Fruit fly (Drosophila melanogaster) whole organism, adult: ENCODE data around the gene CG17780.

Source experiments
- CG11617 ChIP-seq: fragments of 200-800 bp; sonication (Bioruptor generic); optimal IDR thresholded peaks from 2 replicates; lab custom pipeline; 2017; ENCODE audit warnings: mild to moderate bottlenecking, missing biosample characterization, missing genetic modification reagents, missing genetic modification characterization
- CG12768 ChIP-seq: fragments of 200-800 bp; sonication (Bioruptor generic); optimal IDR thresholded peaks from 2 replicates; lab custom pipeline; 2017; ENCODE audit warnings: missing biosample characterization, missing genetic modification characterization, mild to moderate bottlenecking, moderate library complexity, missing genetic modification reagents
- CG14711 ChIP-seq: fragments of 200-800 bp; sonication (Bioruptor generic); optimal IDR thresholded peaks from 2 replicates; lab custom pipeline; 2018; ENCODE audit warnings: missing biosample characterization, mild to moderate bottlenecking, missing genetic modification characterization, moderate library complexity
- CG1620 ChIP-seq: fragments of 200-800 bp; sonication (Bioruptor generic); optimal IDR thresholded peaks from 2 replicates; lab custom pipeline; 2016; ENCODE audit warnings: missing biosample characterization, missing genetic modification characterization
- CG33017 ChIP-seq: fragments of 200-800 bp; sonication (Bioruptor generic); optimal IDR thresholded peaks from 2 replicates; lab custom pipeline; 2018; ENCODE audit warnings: missing biosample characterization, mild to moderate bottlenecking, missing genetic modification characterization, moderate library complexity
- CG5204 ChIP-seq: fragments of 200-800 bp; sonication (Bioruptor generic); optimal IDR thresholded peaks from 2 replicates; lab custom pipeline; 2016; ENCODE audit warnings: missing biosample characterization, missing genetic modification characterization
- CG7045 ChIP-seq: fragments of 200-800 bp; sonication (Bioruptor generic); optimal IDR thresholded peaks from 2 replicates; lab custom pipeline; 2017; ENCODE audit warnings: missing biosample characterization, mild to moderate bottlenecking, missing genetic modification characterization
- CG7101 ChIP-seq: fragments of 200-800 bp; sonication (Bioruptor generic); optimal IDR thresholded peaks from 2 replicates; lab custom pipeline; 2018; ENCODE audit warnings: missing biosample characterization, mild to moderate bottlenecking, missing genetic modification characterization, moderate library complexity
- Clk ChIP-seq: fragments of 200-800 bp; sonication (Bioruptor generic); optimal IDR thresholded peaks from 2 replicates; lab custom pipeline; 2017; ENCODE audit warnings: missing biosample characterization, missing genetic modification characterization
- Crg-1 ChIP-seq: fragments of 200-800 bp; sonication (Bioruptor generic); optimal IDR thresholded peaks from 2 replicates; lab custom pipeline; 2016; ENCODE audit warnings: missing biosample characterization, missing genetic modification characterization
- Hr96 ChIP-seq: fragments of 200-800 bp; sonication (Bioruptor generic); optimal IDR thresholded peaks from 2 replicates; lab custom pipeline; 2016; ENCODE audit warnings: missing biosample characterization, missing genetic modification characterization
- Mnt ChIP-seq: fragments of 200-800 bp; sonication (Bioruptor generic); optimal IDR thresholded peaks from 2 replicates; lab custom pipeline; 2016; ENCODE audit warnings: missing biosample characterization, mild to moderate bottlenecking, missing genetic modification characterization
- bab1 ChIP-seq: fragments of 200-800 bp; sonication (Bioruptor generic); optimal IDR thresholded peaks from 3 replicates; lab custom pipeline; 2019; ENCODE audit warnings: missing biosample characterization, mild to moderate bottlenecking, missing genetic modification characterization, moderate library complexity
- cic ChIP-seq: fragments of 200-800 bp; sonication (Bioruptor generic); optimal IDR thresholded peaks from 2 replicates; lab custom pipeline; 2017; ENCODE audit warnings: missing biosample characterization, mild to moderate bottlenecking, missing genetic modification characterization, moderate library complexity
- cnc ChIP-seq, 2 experiments: fragments of >200 bp; optimal IDR thresholded peaks; 2 replicates each; lab custom pipeline; 2017
- kay ChIP-seq: fragments of 200-800 bp; sonication (Bioruptor generic); peaks from one replicate; lab custom pipeline; 2016; ENCODE audit warnings: missing biosample characterization, missing genetic modification characterization, borderline replicate concordance
- ovo ChIP-seq: fragments of 200-800 bp; sonication (Bioruptor generic); optimal IDR thresholded peaks from 2 replicates; lab custom pipeline; 2016; ENCODE audit warnings: missing biosample characterization, missing genetic modification characterization
- pad ChIP-seq: fragments of 200-800 bp; sonication (Bioruptor generic); optimal IDR thresholded peaks from 3 replicates; lab custom pipeline; 2017; ENCODE audit warnings: missing biosample characterization, missing genetic modification characterization, mild to moderate bottlenecking, moderate library complexity, missing genetic modification reagents
- tj ChIP-seq: fragments of 200-800 bp; sonication (Bioruptor generic); optimal IDR thresholded peaks from 3 replicates; lab custom pipeline; 2017; ENCODE audit warnings: missing biosample characterization, mild to moderate bottlenecking, missing genetic modification characterization, moderate library complexity
- toe ChIP-seq: fragments of 200-800 bp; sonication (Bioruptor generic); optimal IDR thresholded peaks from 2 replicates; lab custom pipeline; 2016; ENCODE audit warnings: missing biosample characterization, missing genetic modification characterization

The CG17780 gene

dm6 chr3R:24359957-24360356 lies 24.9 kb downstream of the CG17780 start, which contains the start of gene CG18528:
CG18528 (minus strand) TSS chr3R:24360144.
- TF ChIP-seq bab1 (GFP tag; lab: Kevin White, UChicago) (peak; percentile 53), Mnt (no peak), ovo (GFP tag; lab: Kevin White, UChicago) (no peak), CG14711 (no peak), cnc (optimal IDR thresholded peaks at IDR 0.05; lab: Kevin White, UChicago) (no peak)

DNA sequence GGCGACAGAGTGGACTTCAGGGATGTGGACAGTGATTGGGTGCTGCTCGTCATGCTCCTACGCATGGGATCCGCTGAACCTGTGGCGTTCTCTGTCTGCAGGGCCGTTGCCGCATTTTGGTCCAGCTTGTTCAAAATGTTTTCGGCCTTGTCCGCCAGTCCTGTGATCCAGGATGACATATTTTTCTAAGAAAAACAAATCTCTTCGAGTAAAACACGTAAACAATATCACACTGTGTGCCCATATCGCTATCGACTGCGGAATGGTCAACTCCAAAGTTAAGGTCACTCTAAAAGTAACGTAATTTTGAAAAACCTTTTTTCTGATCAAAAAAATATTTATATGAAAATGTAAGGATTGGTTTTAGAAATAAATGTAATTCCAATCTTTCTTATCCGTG lies 27.2 kb downstream of the CG17780 start, which contains the start of gene Golgin84:
Golgin84 (minus strand) TSS at position 241 of the 400 bp plus-strand sequence.
- TF ChIP-seq Mnt = no peak
- TF ChIP-seq CG12768 (GFP tag; lab: Kevin White, UChicago) = no peak
- TF ChIP-seq CG5204 (GFP tag; lab: Kevin White, UChicago) = no peak
- TF ChIP-seq Clk (GFP tag; lab: Kevin White, UChicago) = no peak
- TF ChIP-seq cnc (optimal IDR thresholded peaks at IDR 0.05; lab: Kevin White, UChicago) = no peak
- TF ChIP-seq ovo (GFP tag; lab: Kevin White, UChicago) = no peak

dm6 chr3R:24353448-24353847 lies 31.4 kb downstream of the CG17780 start:
- no peak for TF ChIP-seq pad (GFP tag; lab: Kevin White, UChicago)
- TF ChIP-seq CG14711 = no peak
- no peak for TF ChIP-seq cic (GFP tag; lab: Kevin White, UChicago)
- no peak for TF ChIP-seq CG11617 (GFP tag; lab: Kevin White, UChicago)
- TF ChIP-seq CG12768 (GFP tag; lab: Kevin White, UChicago) = no peak
- no peak for TF ChIP-seq ovo (GFP tag; lab: Kevin White, UChicago)
- TF ChIP-seq CG33017 (tag; lab: Kevin White, UChicago) = no peak
- TF ChIP-seq CG7101 (tag; lab: Kevin White, UChicago) = no peak
- no peak for TF ChIP-seq Crg-1
- no peak for TF ChIP-seq CG7045 (GFP tag; lab: Kevin White, UChicago)
- no peak for TF ChIP-seq bab1 (GFP tag; lab: Kevin White, UChicago)
- TF ChIP-seq cnc (optimal IDR thresholded peaks at IDR 0.05; lab: Kevin White, UChicago) = no peak
- TF ChIP-seq kay (GFP tag; lab: Kevin White, UChicago) = no peak
- TF ChIP-seq Clk (GFP tag; lab: Kevin White, UChicago) = no peak
- TF ChIP-seq toe (GFP tag; lab: Kevin White, UChicago) = no peak

DNA sequence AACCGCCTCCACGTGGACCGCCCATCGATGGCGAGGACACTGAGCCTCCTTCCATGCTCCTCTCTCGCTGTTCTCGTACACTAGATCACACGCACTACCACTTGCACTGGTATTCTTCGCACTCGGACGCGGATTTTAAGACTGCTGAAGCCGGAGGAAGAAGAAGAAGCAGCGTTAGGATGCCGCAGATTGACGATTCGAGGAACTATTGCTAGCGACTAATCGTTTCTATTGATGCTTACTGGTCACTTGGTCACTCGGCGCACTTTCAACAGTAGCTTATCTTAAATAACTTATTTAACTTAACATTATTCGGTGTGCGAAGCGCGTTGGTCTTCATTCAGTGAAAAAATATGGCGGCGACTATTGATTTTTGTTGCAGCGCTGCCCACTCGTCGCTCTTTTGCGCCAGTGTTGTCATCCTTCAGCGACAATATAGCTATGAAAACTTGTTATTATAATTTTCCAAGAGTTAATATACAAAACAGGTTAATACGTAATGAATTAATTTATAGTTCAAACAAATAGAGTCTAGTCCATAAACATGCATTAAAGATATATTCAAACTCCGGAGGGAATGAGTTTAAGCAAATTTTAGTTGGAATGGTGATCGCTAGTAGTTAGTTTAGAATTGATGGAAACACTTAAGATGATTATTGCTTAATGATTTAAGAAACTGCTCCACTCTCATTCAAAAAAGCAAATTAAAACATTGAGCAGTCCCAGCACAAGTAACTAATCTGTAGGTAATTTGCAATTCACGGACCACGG lies 36.2 kb downstream of the CG17780 start, which contains the start of the genes CG5746 and CG6454:
CG5746 (minus strand) TSS at position 372 of the 771 bp plus-strand sequence.
CG6454 (plus strand) TSS at position 763 of the 771 bp plus-strand sequence.
- TF ChIP-seq cnc (optimal IDR thresholded peaks at IDR 0.05; lab: Kevin White, UChicago) (no peak), CG7045 (GFP tag; lab: Kevin White, UChicago) (no peak), Crg-1 (no peak), tj (GFP tag; lab: Kevin White, UChicago) (no peak), Clk (GFP tag; lab: Kevin White, UChicago) (no peak), CG11617 (GFP tag; lab: Kevin White, UChicago) (peak; percentile 66), CG14711 (peak; percentile 93), CG1620 (GFP tag; lab: Kevin White, UChicago) (peak; percentile 31), CG7101 (tag; lab: Kevin White, UChicago) (peak; percentile 59), bab1 (GFP tag; lab: Kevin White, UChicago) (peak; percentile 23), pad (GFP tag; lab: Kevin White, UChicago) (peak; percentile 14), kay (GFP tag; lab: Kevin White, UChicago) (no peak), cic (GFP tag; lab: Kevin White, UChicago) (no peak), CG33017 (tag; lab: Kevin White, UChicago) (no peak), CG5204 (GFP tag; lab: Kevin White, UChicago) (no peak), toe (GFP tag; lab: Kevin White, UChicago) (no peak), Mnt (peak; percentile 48), CG12768 (GFP tag; lab: Kevin White, UChicago) (peak; percentile 19), Hr96 (GFP tag; lab: Kevin White, UChicago) (peak; percentile 46), ovo (GFP tag; lab: Kevin White, UChicago) (peak; percentile 19)

DNA sequence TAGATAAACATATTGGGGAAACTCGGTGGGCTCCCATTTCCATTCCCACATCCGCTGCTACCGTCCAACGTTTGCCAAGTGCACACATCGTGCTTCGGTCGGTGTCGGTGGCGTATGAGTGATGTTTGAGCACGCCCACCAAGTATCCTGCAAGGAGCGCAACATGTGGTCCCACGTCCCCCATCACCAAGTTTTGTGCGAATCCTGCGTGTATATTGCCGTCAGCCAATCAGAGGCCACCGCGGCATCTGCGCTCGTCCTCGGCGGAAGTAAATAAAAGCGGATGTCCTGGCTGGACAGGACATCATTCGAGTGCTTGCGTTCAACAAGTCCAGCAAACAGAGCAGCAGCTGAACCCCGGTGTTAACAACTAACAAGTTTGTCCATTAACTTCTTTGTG lies 43.6 kb downstream of the CG17780 start, which contains the start of gene Ms:
Ms (plus strand) TSS at position 301 of the 400 bp plus-strand sequence.
- TF ChIP-seq CG14711 = no peak
- no peak for TF ChIP-seq cic (GFP tag; lab: Kevin White, UChicago)

DNA sequence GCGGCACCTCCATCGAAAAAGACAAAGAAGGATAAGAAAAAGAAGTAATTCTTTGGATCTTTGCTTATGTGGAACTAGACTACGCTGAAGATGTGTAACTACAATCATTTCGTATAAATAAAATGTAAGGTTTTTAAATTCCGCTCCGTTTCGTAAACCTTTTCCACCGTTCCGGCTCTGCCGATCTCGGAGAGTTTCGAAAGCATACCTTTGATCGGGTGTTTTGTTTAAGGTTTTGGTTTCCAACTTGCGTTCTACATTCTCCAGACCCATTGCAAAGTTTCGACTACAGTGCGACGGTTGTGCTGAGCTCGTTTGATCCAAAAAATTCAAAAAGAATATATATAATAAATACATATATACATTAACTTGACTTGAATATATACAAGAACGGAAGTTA lies 48.2 kb downstream of the CG17780 start, which contains the start of gene CG6432:
CG6432 (plus strand) TSS at position 301 of the 400 bp plus-strand sequence.
- no peak for TF ChIP-seq CG7101 (tag; lab: Kevin White, UChicago)
- no peak for TF ChIP-seq Clk (GFP tag; lab: Kevin White, UChicago)
- no peak for TF ChIP-seq cnc (optimal IDR thresholded peaks at IDR 0.05; lab: Kevin White, UChicago)
